Fruit fly (Drosophila melanogaster) S2 (cell line): Measurements from ENCODE around the gene CG14966.

Source experiments
- CG8478 ChIP-seq: fragments of >200 bp; optimal IDR thresholded peaks from 2 replicates; lab custom pipeline; 2018
- CTCF ChIP-seq, 2 experiments: fragments of >200 bp; optimal IDR thresholded peaks; 2 replicates each; lab custom pipeline; 2018

DNA sequence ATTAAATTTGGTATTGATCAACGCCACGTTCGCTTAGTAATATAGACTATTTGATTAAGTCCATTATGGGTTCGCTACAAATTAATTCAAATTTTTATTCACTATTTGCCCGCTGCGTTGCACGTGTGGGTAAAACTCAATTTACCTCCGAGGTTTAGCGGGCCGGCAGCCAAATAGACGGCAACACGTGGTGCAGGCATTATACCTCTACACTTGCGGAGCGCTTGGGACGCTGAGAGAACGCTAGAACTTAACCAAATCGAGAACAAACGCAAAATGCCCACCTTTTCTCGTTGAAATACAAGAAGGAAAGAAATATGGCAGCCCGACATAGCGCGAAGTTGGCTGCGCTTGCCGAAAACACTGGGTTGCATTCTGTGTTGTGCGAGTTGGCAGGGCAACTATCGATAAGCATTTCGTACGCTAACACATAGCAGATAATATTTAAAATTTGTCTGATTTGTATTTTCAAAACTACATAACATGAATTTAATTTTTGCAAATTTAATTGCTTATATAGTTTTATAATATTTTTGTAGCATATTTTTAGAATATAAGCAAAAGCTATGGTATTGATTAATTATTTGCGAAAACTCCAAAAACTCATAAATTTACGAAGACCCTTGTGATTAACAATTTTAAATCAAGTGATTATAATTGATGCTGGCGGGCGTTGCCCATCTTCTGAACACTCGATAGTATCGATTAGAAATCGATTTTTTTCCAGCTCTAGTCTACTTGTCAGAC, 25.4 kb upstream of the CG14966 start, which contains the start of the genes RpL28 and eIF1:
- TF ChIP-seq CG8478 (lab: Kevin White, UChicago) (no peak), CTCF (optimal IDR thresholded peaks at IDR 0.05; lab: Kevin White, UChicago) (no peak)
